Worm (Caenorhabditis elegans) whole organism, midembryonic: ENCODE data around the gene pat-6.

Experiments
- T22C8.4 ChIP-seq: fragments of 200-800 bp; sonication (Bioruptor generic); IDR thresholded peaks from 2 replicates; pipeline ENCODE4 v1.3.6; 2022; ENCODE audit warnings: missing genetic modification characterization, missing compliant biosample characterization
- cog-1 ChIP-seq: sonication (generic microtip); optimal IDR thresholded peaks from 2 replicates; lab custom pipeline; 2016; ENCODE audit warnings: missing genetic modification characterization, missing compliant biosample characterization
- flt-1 ChIP-seq: fragments of 200-800 bp; sonication (Bioruptor generic); IDR thresholded peaks from 2 replicates; pipeline ENCODE4 v1.3.6; 2022; ENCODE audit warnings: missing genetic modification characterization, missing compliant biosample characterization
- klf-2 ChIP-seq: fragments of 200-800 bp; sonication (Bioruptor generic); conservative IDR thresholded peaks from 2 replicates; pipeline ENCODE4 v1.3.6; 2022; ENCODE audit warnings: missing genetic modification reagents, missing genetic modification characterization, missing compliant biosample characterization
- med-1 ChIP-seq: sonication (generic microtip); optimal IDR thresholded peaks from 2 replicates; lab custom pipeline; 2017; ENCODE audit warnings: missing genetic modification characterization, mild to moderate bottlenecking, missing compliant biosample characterization, antibody characterized with exemption, missing genetic modification reagents; ENCODE audit not compliant: insufficient read depth
- ref-1 ChIP-seq: fragments of 200-800 bp; sonication (Bioruptor generic); conservative IDR thresholded peaks from 2 replicates; pipeline ENCODE4 v1.3.6; 2022; ENCODE audit warnings: missing genetic modification reagents, missing genetic modification characterization, missing compliant biosample characterization
- tab-1 ChIP-seq: fragments of 200-800 bp; sonication (Bioruptor generic); IDR thresholded peaks from 2 replicates; pipeline ENCODE4 v1.3.6; 2022; ENCODE audit warnings: missing genetic modification characterization, missing compliant biosample characterization
- ztf-23 ChIP-seq: fragments of 200-800 bp; sonication (Bioruptor generic); IDR thresholded peaks from 2 replicates; pipeline ENCODE4 v1.3.6; 2022; ENCODE audit warnings: missing genetic modification reagents, missing genetic modification characterization, missing compliant biosample characterization
- ztf-29 ChIP-seq: fragments of 200-800 bp; sonication (Bioruptor generic); IDR thresholded peaks from 2 replicates; pipeline ENCODE4 v1.3.6; 2022; ENCODE audit warnings: missing genetic modification reagents, missing genetic modification characterization, missing compliant biosample characterization

Gene pat-6

DNA sequence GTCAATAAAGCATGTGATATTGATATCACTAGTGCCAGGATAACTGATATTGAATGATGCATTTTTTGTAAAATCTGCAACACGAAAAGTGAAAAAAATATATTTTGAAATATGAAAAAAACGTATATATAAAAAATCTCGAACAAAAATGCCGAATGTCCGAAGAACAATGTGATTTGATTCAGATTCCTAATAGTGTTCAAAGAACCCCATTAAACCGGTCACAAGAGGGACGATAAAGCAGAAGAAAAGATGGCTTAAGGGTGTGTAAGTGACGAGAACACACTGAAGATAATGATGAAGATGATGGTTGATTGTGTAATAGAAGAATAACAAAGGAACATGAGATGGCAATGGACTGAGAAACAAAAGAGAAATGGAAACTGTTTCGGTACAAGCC is 24.0 kb upstream of the pat-6 start, which contains the start of gene T21D12.14:
Gene T21D12.14, minus strand, starts transcription at position 101 of the 400 bp plus-strand sequence.
- TF ChIP-seq ztf-23 (GFP tag; lab: Robert Waterston, UW) (no peak), ztf-29 (GFP tag; lab: Robert Waterston, UW) (no peak), tab-1 (GFP tag; lab: Robert Waterston, UW) (no peak), med-1 (GFP tag; lab: Kevin White, UChicago) (no peak), cog-1 (tag; lab: Kevin White, UChicago) (no peak), T22C8.4 (GFP tag; lab: Robert Waterston, UW) (no peak), klf-2 (GFP tag; lab: Robert Waterston, UW) (no peak)

- TF ChIP-seq ztf-23 (GFP tag; lab: Robert Waterston, UW), result no peak
- no peak for TF ChIP-seq ref-1 (GFP tag; lab: Robert Waterston, UW)
- no peak for TF ChIP-seq ztf-29 (GFP tag; lab: Robert Waterston, UW)
- TF ChIP-seq tab-1 (GFP tag; lab: Robert Waterston, UW), result no peak
- no peak for TF ChIP-seq flt-1
- no peak for TF ChIP-seq klf-2 (GFP tag; lab: Robert Waterston, UW)
- no peak for TF ChIP-seq med-1 (GFP tag; lab: Kevin White, UChicago)
- TF ChIP-seq T22C8.4 (GFP tag; lab: Robert Waterston, UW), result no peak
- no peak for TF ChIP-seq cog-1 (tag; lab: Kevin White, UChicago)
Measured at ce11 chrIV:283347-283746, 19.3 kb upstream of the pat-6 start, which contains the start of gene best-19. TSS of gene best-19 (plus strand) at chrIV:283647.

ce11 chrIV:282008-282407 is 18.0 kb upstream of the pat-6 start:
- TF ChIP-seq cog-1 (tag; lab: Kevin White, UChicago) (no peak), med-1 (GFP tag; lab: Kevin White, UChicago) (no peak), ztf-29 (GFP tag; lab: Robert Waterston, UW) (no peak), flt-1 (no peak), klf-2 (GFP tag; lab: Robert Waterston, UW) (no peak), ztf-23 (GFP tag; lab: Robert Waterston, UW) (no peak), tab-1 (GFP tag; lab: Robert Waterston, UW) (no peak), ref-1 (GFP tag; lab: Robert Waterston, UW) (no peak), T22C8.4 (GFP tag; lab: Robert Waterston, UW) (no peak)

DNA sequence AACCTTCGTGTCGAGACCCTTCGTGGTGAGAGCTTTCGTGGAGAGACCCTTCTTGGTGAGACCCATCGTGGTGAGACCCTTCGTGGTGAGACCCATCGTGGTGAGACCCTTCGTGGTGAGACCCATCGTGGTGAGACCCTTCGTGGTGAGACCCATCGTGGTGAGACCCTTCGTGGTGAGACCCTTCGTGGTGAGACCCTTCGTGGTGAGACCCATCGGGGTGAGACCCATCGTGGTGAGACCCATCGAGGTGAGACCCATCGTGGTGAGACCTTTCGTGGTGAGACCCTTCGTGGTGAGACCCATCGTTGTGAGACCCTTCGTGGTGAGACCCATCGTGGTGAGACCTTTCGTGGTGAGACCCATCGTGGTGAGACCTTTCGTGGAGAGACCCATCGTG is 17.2 kb upstream of the pat-6 start:
- TF ChIP-seq ztf-23 (GFP tag; lab: Robert Waterston, UW), result peak; percentile 38; the same call in 1 of the 2 replicates

- TF ChIP-seq flt-1 (no peak), T22C8.4 (GFP tag; lab: Robert Waterston, UW) (no peak)
Measured at ce11 chrIV:278284-278683, 14.3 kb upstream of the pat-6 start.

- TF ChIP-seq ref-1 (GFP tag; lab: Robert Waterston, UW), result no peak
Measured at ce11 chrIV:275146-275545, 11.1 kb upstream of the pat-6 start.

- TF ChIP-seq med-1 (GFP tag; lab: Kevin White, UChicago) (no peak), T22C8.4 (GFP tag; lab: Robert Waterston, UW) (no peak), ref-1 (GFP tag; lab: Robert Waterston, UW) (no peak), tab-1 (GFP tag; lab: Robert Waterston, UW) (no peak), cog-1 (tag; lab: Kevin White, UChicago) (no peak), klf-2 (GFP tag; lab: Robert Waterston, UW) (no peak), ztf-23 (GFP tag; lab: Robert Waterston, UW) (no peak), flt-1 (no peak), ztf-29 (GFP tag; lab: Robert Waterston, UW) (no peak)
Measured at ce11 chrIV:274185-274584, 10.2 kb upstream of the pat-6 start, which contains the start of gene sma-10. TSS of gene sma-10 (plus strand) at chrIV:274420.

- TF ChIP-seq T22C8.4 (GFP tag; lab: Robert Waterston, UW) (no peak), ref-1 (GFP tag; lab: Robert Waterston, UW) (no peak), tab-1 (GFP tag; lab: Robert Waterston, UW) (no peak), flt-1 (no peak), ztf-29 (GFP tag; lab: Robert Waterston, UW) (no peak), cog-1 (tag; lab: Kevin White, UChicago) (no peak), med-1 (GFP tag; lab: Kevin White, UChicago) (no peak), ztf-23 (GFP tag; lab: Robert Waterston, UW) (no peak), klf-2 (GFP tag; lab: Robert Waterston, UW) (no peak)
Measured at ce11 chrIV:273299-273698, 9.3 kb upstream of the pat-6 start, which contains the start of gene srh-282. TSS of gene srh-282 (minus strand) at chrIV:273399.

- no peak for TF ChIP-seq T22C8.4 (GFP tag; lab: Robert Waterston, UW)
- no peak for TF ChIP-seq cog-1 (tag; lab: Kevin White, UChicago)
- TF ChIP-seq ztf-23 (GFP tag; lab: Robert Waterston, UW), result no peak
- no peak for TF ChIP-seq ref-1 (GFP tag; lab: Robert Waterston, UW)
- TF ChIP-seq flt-1, result no peak
- TF ChIP-seq klf-2 (GFP tag; lab: Robert Waterston, UW), result no peak
- TF ChIP-seq tab-1 (GFP tag; lab: Robert Waterston, UW), result no peak
- TF ChIP-seq ztf-29 (GFP tag; lab: Robert Waterston, UW), result no peak
- TF ChIP-seq med-1 (GFP tag; lab: Kevin White, UChicago), result no peak
Measured at ce11 chrIV:269107-269506, 5.1 kb upstream of the pat-6 start, which contains the start of gene T21D12.11. TSS of gene T21D12.11 (plus strand) at chrIV:269407.

DNA sequence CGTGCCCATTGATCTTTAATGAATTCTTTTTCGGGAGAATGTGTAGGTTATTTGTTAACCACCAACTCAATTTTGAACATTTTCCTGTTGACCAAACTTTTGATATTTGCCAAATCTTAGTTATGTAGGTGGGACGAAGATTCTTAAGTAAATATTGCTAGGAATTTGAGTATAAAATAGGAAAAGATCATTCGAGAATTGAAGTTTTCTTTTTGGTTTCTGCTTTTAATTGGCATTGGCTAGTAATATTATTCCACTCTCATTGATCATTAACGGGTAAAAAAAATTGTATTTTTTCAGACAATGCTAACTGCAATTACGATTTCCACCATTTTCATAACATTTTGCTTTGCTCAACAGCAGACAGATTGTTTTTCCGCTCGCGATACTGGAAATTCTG is 2.1 kb upstream of the pat-6 start, which contains the start of gene T21D12.12:
Gene T21D12.12, plus strand, starts transcription at position 301 of the 400 bp plus-strand sequence.
- no peak for TF ChIP-seq tab-1 (GFP tag; lab: Robert Waterston, UW)
- TF ChIP-seq klf-2 (GFP tag; lab: Robert Waterston, UW), result no peak
- TF ChIP-seq flt-1, result no peak
- no peak for TF ChIP-seq cog-1 (tag; lab: Kevin White, UChicago)
- TF ChIP-seq ztf-23 (GFP tag; lab: Robert Waterston, UW), result no peak
- TF ChIP-seq ztf-29 (GFP tag; lab: Robert Waterston, UW), result no peak
- TF ChIP-seq ref-1 (GFP tag; lab: Robert Waterston, UW), result no peak
